Fruit fly (Drosophila melanogaster): ENCODE results near the gene aqz.
A peak's percentile ranks its signal among the peaks of the same experiment; 100 is the strongest.

DNA sequence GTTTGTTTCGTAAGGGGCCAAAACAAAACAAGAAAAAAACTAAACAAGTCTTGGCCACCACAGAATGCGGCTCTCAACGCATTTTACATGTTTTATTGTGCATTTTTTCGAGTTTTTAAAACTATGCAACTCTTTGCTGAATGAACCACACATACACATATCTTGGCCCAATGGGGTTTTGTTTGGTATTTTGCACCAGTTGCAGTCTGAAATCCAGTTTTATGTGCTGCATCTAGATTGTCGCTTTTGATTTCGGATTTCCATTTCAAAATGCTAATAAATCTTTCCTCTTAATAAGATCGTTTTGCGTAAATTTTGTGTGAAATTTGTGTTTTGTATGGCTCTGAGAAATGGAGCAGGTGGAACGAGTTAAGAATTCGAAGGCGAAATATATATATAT, 33.2 kb upstream of the aqz start:
- TF ChIP-seq cic (GFP tag; optimal IDR thresholded peaks at IDR 0.05) = no peak
- TF ChIP-seq cnc (optimal IDR thresholded peaks at IDR 0.05) = no peak
- no peak for TF ChIP-seq Mnt (GFP tag; optimal IDR thresholded peaks at IDR 0.05)
- no peak for TF ChIP-seq bab1 (GFP tag; optimal IDR thresholded peaks at IDR 0.05)
- TF ChIP-seq CG14711 (tag; optimal IDR thresholded peaks at IDR 0.05) = no peak
- no peak for TF ChIP-seq pad (GFP tag; optimal IDR thresholded peaks at IDR 0.05)
- no peak for TF ChIP-seq CG7045 (GFP tag; optimal IDR thresholded peaks at IDR 0.05)
- TF ChIP-seq CG33017 (tag; optimal IDR thresholded peaks at IDR 0.05) = no peak
- TF ChIP-seq ovo (GFP tag; optimal IDR thresholded peaks at IDR 0.05) = no peak
- TF ChIP-seq toe (GFP tag; optimal IDR thresholded peaks at IDR 0.05) = no peak
- peak; percentile 65 for TF ChIP-seq kay (GFP tag; ENCODE audit: borderline replicate concordance)
- TF ChIP-seq Crg-1 (GFP tag; optimal IDR thresholded peaks at IDR 0.05) = no peak
- no peak for TF ChIP-seq CG1620 (GFP tag; optimal IDR thresholded peaks at IDR 0.05)

Data from whole organism, adult.